Worm (Caenorhabditis elegans): ENCODE measurements around the gene C24D10.5.

DNA sequence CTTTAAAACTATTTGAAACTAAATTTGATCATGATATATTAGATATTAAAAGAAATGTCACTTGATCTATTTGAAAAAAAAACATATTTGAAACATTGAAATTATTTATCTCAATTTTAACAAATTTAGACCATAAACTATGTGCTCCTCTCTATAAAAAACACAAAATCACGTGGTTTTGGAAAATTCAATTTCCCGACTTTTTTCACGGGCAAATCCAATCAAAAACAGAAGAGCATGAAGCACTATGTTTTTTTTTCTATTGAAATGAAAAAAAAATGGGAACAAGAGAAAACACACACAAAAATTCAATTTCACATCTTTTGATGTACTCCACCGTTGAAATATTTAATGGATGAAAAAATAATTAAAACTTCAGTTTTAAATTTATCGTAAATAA, 10.7 kb upstream of the C24D10.5 start:
- TF ChIP-seq ztf-11 (tag; optimal IDR thresholded peaks at IDR 0.05) (no peak), pha-4 (tag; optimal IDR thresholded peaks at IDR 0.05) (no peak), nhr-28 (tag; optimal IDR thresholded peaks at IDR 0.05) (no peak), tbx-2 (tag; optimal IDR thresholded peaks at IDR 0.05) (no peak), elt-1 (tag; optimal IDR thresholded peaks at IDR 0.05) (no peak), nhr-76 (tag; optimal IDR thresholded peaks at IDR 0.05) (no peak), lin-15B (tag; optimal IDR thresholded peaks at IDR 0.05) (no peak), nfya-1 (tag; optimal IDR thresholded peaks at IDR 0.05; ENCODE audit: insufficient read depth) (no peak), nhr-237 (tag; optimal IDR thresholded peaks at IDR 0.05) (no peak)
